Fruit fly (Drosophila melanogaster): ENCODE measurements around the gene Rev1.

Gene Rev1

dm6 chr3L:609163-609562 lies 45.0 kb upstream of the Rev1 start:
- TF ChIP-seq tj (GFP tag; optimal IDR thresholded peaks at IDR 0.05) (peak; percentile 19), CG5204 (GFP tag; optimal IDR thresholded peaks at IDR 0.05) (no peak)

dm6 chr3L:610765-611164 lies 43.4 kb upstream of the Rev1 start:
- TF ChIP-seq kay (GFP tag; ENCODE audit: borderline replicate concordance) (no peak), Hr96 (GFP tag; optimal IDR thresholded peaks at IDR 0.05) (no peak)

DNA sequence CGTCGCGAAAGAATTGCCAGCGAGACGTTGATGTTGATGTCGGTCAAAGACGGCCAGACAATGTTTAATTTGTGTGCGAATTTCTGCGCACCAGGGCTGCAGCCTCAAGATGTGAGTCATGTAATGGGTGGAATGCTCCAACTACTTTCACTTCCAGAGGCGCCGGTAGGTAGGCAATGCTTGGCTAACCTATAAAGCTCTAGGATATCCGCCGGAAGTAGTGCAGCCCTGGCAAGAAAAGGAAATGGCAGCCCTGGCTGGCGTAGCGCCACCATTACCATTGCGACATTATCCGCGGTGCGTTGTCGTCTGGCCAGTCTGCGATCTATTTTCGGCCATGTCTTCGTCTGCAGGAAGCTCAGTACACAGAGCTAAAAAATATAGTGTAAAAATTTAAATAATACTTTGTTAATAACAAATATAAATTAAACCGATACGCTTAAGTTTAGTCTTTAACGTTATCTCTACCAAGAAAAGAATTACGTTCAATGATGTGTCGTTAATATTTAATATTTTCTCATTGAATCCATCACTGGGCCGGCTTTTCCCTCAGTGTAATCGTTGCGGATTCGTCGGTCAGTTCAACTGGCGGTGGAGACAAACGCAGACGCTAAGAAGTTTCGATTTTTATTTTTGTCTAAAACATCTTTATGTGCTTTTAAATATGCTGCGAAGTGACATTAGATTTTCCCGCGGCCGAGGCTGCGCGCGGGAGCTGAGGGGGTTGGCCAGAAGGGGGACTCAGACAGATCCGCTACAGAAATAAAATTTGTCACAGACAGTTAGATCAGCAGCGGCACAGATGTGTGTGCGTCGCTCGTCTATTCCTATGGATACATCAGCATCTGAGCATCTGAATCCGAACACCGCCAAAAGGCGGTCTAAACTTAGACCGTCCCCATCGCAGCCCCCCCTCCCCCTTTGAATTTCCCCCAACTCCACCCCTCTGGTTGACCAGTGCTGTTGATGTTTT lies 42.2 kb upstream of the Rev1 start:
- TF ChIP-seq pad (GFP tag; optimal IDR thresholded peaks at IDR 0.05) (no peak), bab1 (GFP tag; optimal IDR thresholded peaks at IDR 0.05) (peak; percentile 2), ovo (GFP tag; optimal IDR thresholded peaks at IDR 0.05) (no peak)

DNA sequence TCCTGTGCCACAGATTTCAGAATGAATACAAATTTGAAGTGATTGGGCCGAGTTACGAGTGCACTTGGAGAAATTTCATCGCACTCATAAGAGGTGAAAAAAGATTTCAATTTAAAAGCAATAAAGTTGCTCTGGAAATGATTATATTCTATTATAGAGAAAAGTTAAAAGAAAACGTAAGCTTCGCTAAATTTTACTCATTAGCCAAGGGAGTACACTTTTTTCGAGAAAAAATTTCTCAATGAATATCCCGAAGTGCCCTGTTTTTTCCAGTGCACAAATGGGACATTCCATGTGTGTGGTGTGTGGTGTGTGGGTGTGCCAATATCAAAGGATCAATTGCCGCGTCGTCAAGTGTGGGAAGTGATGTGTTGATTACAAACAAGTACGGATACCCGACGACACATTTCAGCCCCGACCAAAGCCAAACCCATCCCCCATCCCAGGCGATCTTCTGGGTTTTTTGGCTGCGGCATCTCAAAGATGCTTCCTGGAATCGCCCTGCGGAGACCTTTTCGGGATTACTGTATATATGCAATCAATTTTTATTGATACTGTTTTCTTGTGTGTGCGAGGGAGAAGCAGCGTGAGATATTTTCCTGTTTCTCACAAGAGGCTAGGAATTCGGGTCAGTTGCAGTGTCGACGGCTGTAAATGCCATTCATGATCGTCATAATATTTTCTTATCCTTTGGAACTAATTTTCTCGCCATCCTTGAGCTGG lies 40.4 kb upstream of the Rev1 start:
- TF ChIP-seq CG12768 (GFP tag; optimal IDR thresholded peaks at IDR 0.05) = no peak

dm6 chr3L:614751-615424 lies 39.3 kb upstream of the Rev1 start:
- TF ChIP-seq CG11617 (GFP tag; optimal IDR thresholded peaks at IDR 0.05) (no peak), CG33017 (tag; optimal IDR thresholded peaks at IDR 0.05) (no peak), Crg-1 (GFP tag; optimal IDR thresholded peaks at IDR 0.05) (no peak), kay (GFP tag; ENCODE audit: borderline replicate concordance) (no peak), Clk (GFP tag; optimal IDR thresholded peaks at IDR 0.05) (no peak), CG14711 (tag; optimal IDR thresholded peaks at IDR 0.05) (no peak), Mnt (GFP tag; optimal IDR thresholded peaks at IDR 0.05) (no peak), cic (GFP tag; optimal IDR thresholded peaks at IDR 0.05) (no peak), Hr96 (GFP tag; optimal IDR thresholded peaks at IDR 0.05) (no peak), bab1 (GFP tag; optimal IDR thresholded peaks at IDR 0.05) (no peak), cnc (optimal IDR thresholded peaks at IDR 0.05) (no peak), CG5204 (GFP tag; optimal IDR thresholded peaks at IDR 0.05) (no peak), CG12768 (GFP tag; optimal IDR thresholded peaks at IDR 0.05) (no peak), CG7045 (GFP tag; optimal IDR thresholded peaks at IDR 0.05) (no peak), toe (GFP tag; optimal IDR thresholded peaks at IDR 0.05) (no peak), CG1620 (GFP tag; optimal IDR thresholded peaks at IDR 0.05) (no peak), CG7101 (tag; optimal IDR thresholded peaks at IDR 0.05) (no peak), pad (GFP tag; optimal IDR thresholded peaks at IDR 0.05) (no peak), ovo (GFP tag; optimal IDR thresholded peaks at IDR 0.05) (no peak)

DNA sequence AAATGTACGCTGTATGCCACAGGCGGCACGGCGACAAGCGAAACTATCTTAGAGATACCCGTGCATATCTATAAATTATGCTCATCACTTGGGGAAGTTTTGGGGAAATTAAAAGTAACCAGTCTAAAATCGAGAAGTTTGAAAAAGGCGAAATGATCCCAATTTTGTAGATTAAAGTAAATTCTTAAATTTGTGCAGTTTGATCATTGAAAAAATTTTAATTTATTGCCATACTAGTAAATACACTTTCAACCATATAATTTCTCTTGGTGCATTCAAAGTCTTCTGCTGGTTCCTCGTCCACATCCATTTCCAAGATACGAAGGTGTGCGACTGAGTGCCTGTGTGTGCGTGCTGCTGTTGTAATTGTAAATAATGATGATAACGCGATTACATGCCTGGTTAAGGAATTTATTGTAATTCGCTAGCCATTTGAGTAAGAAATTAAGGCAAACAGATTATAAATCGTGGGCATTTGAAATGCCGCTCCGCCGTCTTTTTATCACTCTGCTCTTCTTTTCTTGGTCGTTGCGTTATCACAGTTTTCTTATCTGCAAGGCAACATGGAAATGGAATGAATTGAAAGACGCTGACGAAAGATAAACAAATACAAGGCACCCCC lies 38.6 kb upstream of the Rev1 start:
- peak; percentile 16 for TF ChIP-seq kay (GFP tag; ENCODE audit: borderline replicate concordance)
- TF ChIP-seq bab1 (GFP tag; optimal IDR thresholded peaks at IDR 0.05) = no peak

DNA sequence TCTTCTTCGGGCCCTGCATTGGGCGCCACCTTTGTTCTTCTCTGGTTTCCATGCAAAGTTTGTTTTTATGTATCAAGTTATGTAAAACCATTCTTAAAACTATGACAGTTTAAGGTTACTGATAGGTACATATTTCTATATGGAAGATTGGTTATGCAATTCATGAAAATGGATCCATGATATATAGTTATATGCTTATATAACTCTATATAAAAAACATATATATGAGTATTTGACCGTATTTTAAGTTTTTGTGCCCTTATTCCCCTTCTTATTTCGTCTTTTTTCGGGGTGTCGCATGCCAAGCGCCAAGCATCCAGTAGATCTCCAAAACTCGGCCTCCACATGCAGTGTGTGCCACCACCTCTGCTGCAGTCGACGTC lies 38.1 kb upstream of the Rev1 start:
- TF ChIP-seq CG7101 (tag; optimal IDR thresholded peaks at IDR 0.05) (no peak), CG14711 (tag; optimal IDR thresholded peaks at IDR 0.05) (no peak), CG11617 (GFP tag; optimal IDR thresholded peaks at IDR 0.05) (no peak), Crg-1 (GFP tag; optimal IDR thresholded peaks at IDR 0.05) (no peak), CG12768 (GFP tag; optimal IDR thresholded peaks at IDR 0.05) (no peak), ovo (GFP tag; optimal IDR thresholded peaks at IDR 0.05) (no peak), Clk (GFP tag; optimal IDR thresholded peaks at IDR 0.05) (no peak), bab1 (GFP tag; optimal IDR thresholded peaks at IDR 0.05) (no peak), tj (GFP tag; optimal IDR thresholded peaks at IDR 0.05) (no peak), Mnt (GFP tag; optimal IDR thresholded peaks at IDR 0.05) (no peak), CG33017 (tag; optimal IDR thresholded peaks at IDR 0.05) (no peak)

Measured in whole organism, adult.